Worm (Caenorhabditis elegans) whole organism, midembryonic: ENCODE measurements around the gene B0250.7.

ENCODE experiments used
- T22C8.4 ChIP-seq: fragments of 200-800 bp; sonication (Bioruptor generic); IDR thresholded peaks from 2 replicates; pipeline ENCODE4 v1.3.6; 2022; ENCODE audit warnings: missing genetic modification characterization, missing compliant biosample characterization
- cog-1 ChIP-seq: sonication (generic microtip); optimal IDR thresholded peaks from 2 replicates; lab custom pipeline; 2016; ENCODE audit warnings: missing genetic modification characterization, missing compliant biosample characterization
- ref-1 ChIP-seq: fragments of 200-800 bp; sonication (Bioruptor generic); conservative IDR thresholded peaks from 2 replicates; pipeline ENCODE4 v1.3.6; 2022; ENCODE audit warnings: missing genetic modification reagents, missing genetic modification characterization, missing compliant biosample characterization
- tab-1 ChIP-seq: fragments of 200-800 bp; sonication (Bioruptor generic); IDR thresholded peaks from 2 replicates; pipeline ENCODE4 v1.3.6; 2022; ENCODE audit warnings: missing genetic modification characterization, missing compliant biosample characterization
- ztf-23 ChIP-seq: fragments of 200-800 bp; sonication (Bioruptor generic); IDR thresholded peaks from 2 replicates; pipeline ENCODE4 v1.3.6; 2022; ENCODE audit warnings: missing genetic modification reagents, missing genetic modification characterization, missing compliant biosample characterization

ce11 chrV:20480790-20481189, 4.9 kb upstream of the B0250.7 start:
- TF ChIP-seq cog-1 (no peak), tab-1 (GFP tag; lab: Robert Waterston, UW) (no peak), ztf-23 (no peak), ref-1 (GFP tag; lab: Robert Waterston, UW) (no peak), T22C8.4 (no peak)
